Worm (Caenorhabditis elegans) whole organism, L4 larva: ENCODE measurements around the gene F33H12.7.

Experiments used
- aly-2 ChIP-seq: sonication (generic microtip); optimal IDR thresholded peaks from 2 replicates; lab custom pipeline; 2018; ENCODE audit warnings: missing biosample characterization, missing genetic modification characterization
- ama-1 ChIP-seq: fragments of 150-350 bp; optimal IDR thresholded peaks from 2 replicates; lab custom pipeline; 2014; ENCODE audit warnings: inconsistent platforms, mixed read lengths
- ces-1 ChIP-seq: fragments of 150-350 bp; sonication (generic microtip); optimal IDR thresholded peaks from 4 replicates; lab custom pipeline; 2014; ENCODE audit warnings: missing biosample characterization, missing genetic modification reagents, missing genetic modification characterization
- fkh-10 ChIP-seq: fragments of 150-350 bp; optimal IDR thresholded peaks from 2 replicates; lab custom pipeline; 2014; ENCODE audit warnings: missing biosample characterization, missing genetic modification reagents, missing genetic modification characterization
- jun-1 ChIP-seq: fragments of 150-350 bp; optimal IDR thresholded peaks from 2 replicates; lab custom pipeline; 2014; ENCODE audit warnings: missing biosample characterization, missing genetic modification reagents, missing genetic modification characterization
- lin-29 ChIP-seq: fragments of 200-800 bp; sonication (Bioruptor generic); IDR thresholded peaks from 2 replicates; pipeline ENCODE4 v1.3.6; 2022; ENCODE audit warnings: missing genetic modification reagents, missing genetic modification characterization, missing compliant biosample characterization
- lsy-2 ChIP-seq, 2 experiments: fragments of 150-350 bp in 1 of 2; sonication (generic microtip) in 1 of 2; optimal IDR thresholded peaks; 2 replicates each; lab custom pipeline; 2014 to 2017; ENCODE audit warnings: missing biosample characterization in 2 of 2, missing genetic modification characterization in 2 of 2
- mep-1 ChIP-seq: fragments of 150-350 bp; sonication (generic microtip); optimal IDR thresholded peaks from 3 replicates; lab custom pipeline; 2014; ENCODE audit warnings: missing biosample characterization, missing genetic modification characterization
- nhr-237 ChIP-seq: sonication (generic microtip); optimal IDR thresholded peaks from 2 replicates; lab custom pipeline; 2017; ENCODE audit warnings: missing biosample characterization, missing genetic modification characterization
- nhr-25 ChIP-seq: sonication (generic microtip); optimal IDR thresholded peaks from 2 replicates; lab custom pipeline; 2017; ENCODE audit warnings: missing genetic modification characterization, mild to moderate bottlenecking, missing compliant biosample characterization, antibody characterized with exemption, moderate library complexity, borderline replicate concordance; ENCODE audit not compliant: insufficient read depth
- pqm-1 ChIP-seq: sonication (generic microtip); optimal IDR thresholded peaks from 2 replicates; lab custom pipeline; 2017; ENCODE audit warnings: missing biosample characterization, missing genetic modification characterization
- saeg-2 ChIP-seq: fragments of 200-800 bp; sonication (Bioruptor generic); IDR thresholded peaks from 2 replicates; pipeline ENCODE4 v1.3.6; 2022; ENCODE audit warnings: missing genetic modification reagents, missing genetic modification characterization, missing compliant biosample characterization

ce11 chrII:2585493-2585892 lies 1.2 kb downstream of the F33H12.7 start, which contains the start of gene sri-36:
- TF ChIP-seq nhr-25, result no peak
- TF ChIP-seq jun-1 (tag; lab: Kevin White, UChicago), result no peak
- TF ChIP-seq lsy-2 (tag; optimal IDR thresholded peaks at IDR 0.05; lab: Kevin White, UChicago), result no peak
- no peak for TF ChIP-seq aly-2
- no peak for TF ChIP-seq saeg-2 (GFP tag; lab: Robert Waterston, UW)
- no peak for TF ChIP-seq pqm-1 (tag; lab: Kevin White, UChicago)
- TF ChIP-seq nhr-237, result no peak
- no peak for TF ChIP-seq ces-1 (GFP tag; lab: Kevin White, UChicago)
- TF ChIP-seq lin-29 (GFP tag; lab: Robert Waterston, UW), result no peak
- TF ChIP-seq ama-1, result no peak
- TF ChIP-seq mep-1, result no peak
- no peak for TF ChIP-seq fkh-10
